Fruit fly (Drosophila melanogaster) whole organism, pupa: ENCODE measurements around the gene Ugt303B1.

Experiments
- CG10348 ChIP-seq: fragments of 200-800 bp; sonication (Bioruptor generic); IDR thresholded peaks from 2 replicates; pipeline ENCODE4 v1.3.6; 2022; ENCODE audit warnings: missing biosample characterization, missing genetic modification characterization
- CG17806 ChIP-seq: fragments of 200-800 bp; sonication (Bioruptor generic); optimal IDR thresholded peaks from 2 replicates; lab custom pipeline; 2018; ENCODE audit warnings: missing biosample characterization, mild to moderate bottlenecking, missing genetic modification characterization, moderate library complexity
- CG32121 ChIP-seq: fragments of 200-800 bp; sonication (Bioruptor generic); IDR thresholded peaks from 2 replicates; pipeline ENCODE4 v1.3.6; 2022; ENCODE audit warnings: missing biosample characterization, missing genetic modification characterization
- CG4496 ChIP-seq: fragments of 200-800 bp; sonication (Bioruptor generic); IDR thresholded peaks from 3 replicates; pipeline ENCODE4 v1.3.6; 2022; ENCODE audit warnings: missing biosample characterization, missing genetic modification characterization
- CG9948 ChIP-seq: fragments of 200-800 bp; sonication (Bioruptor generic); optimal IDR thresholded peaks from 2 replicates; lab custom pipeline; 2018; ENCODE audit warnings: missing biosample characterization, mild to moderate bottlenecking, missing genetic modification characterization, moderate library complexity
- EcR ChIP-seq: fragments of 200-800 bp; sonication (Bioruptor generic); optimal IDR thresholded peaks from 3 replicates; lab custom pipeline; 2019; ENCODE audit warnings: missing biosample characterization, missing genetic modification characterization, mild to moderate bottlenecking, moderate library complexity, missing genetic modification reagents

- TF ChIP-seq CG17806 (tag; lab: Kevin White, UChicago) (no peak), CG4496 (GFP tag; lab: Robert Waterston, UW) (peak; percentile 29; the same call in 1 of the 3 replicates), CG9948 (tag; lab: Kevin White, UChicago) (no peak), EcR (GFP tag; lab: Kevin White, UChicago) (no peak), CG32121 (peak; percentile 59; the same call in 1 of the 2 replicates), CG10348 (GFP tag; lab: Robert Waterston, UW) (no peak)
Measured at dm6 chr3R:23527396-23527795, 9.1 kb downstream of the Ugt303B1 start.
